Worm (Caenorhabditis elegans) whole organism, late embryonic: Measurements from ENCODE around the gene F49E10.4.

Experiments used
- C08G9.2 ChIP-seq: sonication (generic microtip); optimal IDR thresholded peaks from 2 replicates; lab custom pipeline; 2016; ENCODE audit warnings: mild to moderate bottlenecking, missing genetic modification characterization, moderate library complexity, missing compliant biosample characterization
- C38D4.7 ChIP-seq: fragments of 200-800 bp; sonication (Bioruptor generic); optimal IDR thresholded peaks from 2 replicates; lab custom pipeline; 2018; ENCODE audit warnings: mild to moderate bottlenecking, missing genetic modification characterization, moderate library complexity, missing compliant biosample characterization
- F13H6.1 ChIP-seq: sonication (generic microtip); optimal IDR thresholded peaks from 2 replicates; lab custom pipeline; 2016; ENCODE audit warnings: missing genetic modification characterization, missing compliant biosample characterization
- K02D7.2 ChIP-seq: sonication (generic microtip); optimal IDR thresholded peaks from 2 replicates; lab custom pipeline; 2017; ENCODE audit warnings: mild to moderate bottlenecking, missing genetic modification characterization, missing compliant biosample characterization
- Y22D7AL.16 ChIP-seq: sonication (generic microtip); optimal IDR thresholded peaks from 2 replicates; lab custom pipeline; 2016; ENCODE audit warnings: missing genetic modification characterization, missing compliant biosample characterization
- ahr-1 ChIP-seq: sonication (generic microtip); optimal IDR thresholded peaks from 2 replicates; lab custom pipeline; 2016; ENCODE audit warnings: missing genetic modification characterization, missing compliant biosample characterization
- ama-1 ChIP-seq: fragments of 150-350 bp; optimal IDR thresholded peaks from 2 replicates; lab custom pipeline; 2014
- ceh-14 ChIP-seq: sonication (generic microtip); optimal IDR thresholded peaks from 2 replicates; lab custom pipeline; 2016; ENCODE audit warnings: missing genotype, missing genetic modification characterization, missing compliant biosample characterization
- ceh-2 ChIP-seq: sonication (generic microtip); optimal IDR thresholded peaks from 2 replicates; lab custom pipeline; 2016; ENCODE audit warnings: missing genotype, missing genetic modification characterization, missing compliant biosample characterization
- ceh-22 ChIP-seq: sonication (generic microtip); optimal IDR thresholded peaks from 2 replicates; lab custom pipeline; 2017; ENCODE audit warnings: missing biosample characterization, missing genetic modification characterization
- ceh-24 ChIP-seq: sonication (generic microtip); optimal IDR thresholded peaks from 2 replicates; lab custom pipeline; 2016; ENCODE audit warnings: mild to moderate bottlenecking, missing genetic modification characterization, missing compliant biosample characterization
- ceh-31 ChIP-seq: sonication (generic microtip); optimal IDR thresholded peaks from 2 replicates; lab custom pipeline; 2016; ENCODE audit warnings: missing genetic modification characterization, missing compliant biosample characterization
- ceh-34 ChIP-seq: sonication (generic microtip); optimal IDR thresholded peaks from 2 replicates; lab custom pipeline; 2016; ENCODE audit warnings: mild to moderate bottlenecking, missing genetic modification characterization, missing compliant biosample characterization
- ceh-45 ChIP-seq: fragments of 200-800 bp; sonication (Bioruptor generic); IDR thresholded peaks from 2 replicates; pipeline ENCODE4 v1.3.6; 2022; ENCODE audit warnings: missing genetic modification reagents, missing genetic modification characterization, missing compliant biosample characterization
- ceh-48 ChIP-seq: sonication (generic microtip); optimal IDR thresholded peaks from 2 replicates; lab custom pipeline; 2016; ENCODE audit warnings: missing genetic modification characterization, inconsistent platforms, missing compliant biosample characterization
- ceh-6 ChIP-seq: fragments of 200-800 bp; sonication (Bioruptor generic); optimal IDR thresholded peaks from 2 replicates; lab custom pipeline; 2018; ENCODE audit warnings: mild to moderate bottlenecking, missing genetic modification characterization, missing compliant biosample characterization
- dmd-4 ChIP-seq: sonication (generic microtip); optimal IDR thresholded peaks from 2 replicates; lab custom pipeline; 2016; ENCODE audit warnings: borderline replicate concordance, missing genetic modification characterization, missing compliant biosample characterization
- dve-1 ChIP-seq: sonication (generic microtip); optimal IDR thresholded peaks from 2 replicates; lab custom pipeline; 2017; ENCODE audit warnings: antibody characterized with exemption, mild to moderate bottlenecking, missing genetic modification characterization, missing compliant biosample characterization
- elt-2 ChIP-seq: sonication (generic microtip); optimal IDR thresholded peaks from 2 replicates; lab custom pipeline; 2016; ENCODE audit warnings: missing genetic modification reagents, missing genetic modification characterization, missing compliant biosample characterization
- fax-1 ChIP-seq: sonication (generic microtip); optimal IDR thresholded peaks from 2 replicates; lab custom pipeline; 2016; ENCODE audit warnings: missing genotype, missing genetic modification characterization, missing compliant biosample characterization
- fkh-10 ChIP-seq: fragments of 150-350 bp; optimal IDR thresholded peaks from 2 replicates; lab custom pipeline; 2014; ENCODE audit warnings: missing biosample characterization, missing genetic modification reagents, missing genetic modification characterization
- fkh-6 ChIP-seq: sonication (generic microtip); optimal IDR thresholded peaks from 2 replicates; lab custom pipeline; 2016; ENCODE audit warnings: missing genetic modification characterization, missing compliant biosample characterization
- gmeb-2 ChIP-seq: sonication (generic microtip); optimal IDR thresholded peaks from 2 replicates; lab custom pipeline; 2016; ENCODE audit warnings: missing genetic modification characterization, inconsistent platforms, missing compliant biosample characterization
- hlh-13 ChIP-seq: fragments of 200-800 bp; sonication (Bioruptor generic); optimal IDR thresholded peaks from 2 replicates; lab custom pipeline; 2018; ENCODE audit warnings: mild to moderate bottlenecking, missing genetic modification characterization, missing compliant biosample characterization
- hlh-15 ChIP-seq: sonication (generic microtip); optimal IDR thresholded peaks from 2 replicates; lab custom pipeline; 2016; ENCODE audit warnings: missing genetic modification characterization, missing compliant biosample characterization
- hlh-8 ChIP-seq: sonication (generic microtip); optimal IDR thresholded peaks from 2 replicates; lab custom pipeline; 2016; ENCODE audit warnings: missing genotype, missing genetic modification characterization, missing compliant biosample characterization
- lim-6 ChIP-seq: sonication (generic microtip); optimal IDR thresholded peaks from 2 replicates; lab custom pipeline; 2016; ENCODE audit warnings: missing genetic modification characterization, missing compliant biosample characterization
- lin-11 ChIP-seq: fragments of 200-800 bp; sonication (Bioruptor generic); optimal IDR thresholded peaks from 2 replicates; lab custom pipeline; 2018; ENCODE audit warnings: mild to moderate bottlenecking, missing genetic modification characterization, missing compliant biosample characterization
- mec-3 ChIP-seq: sonication (generic microtip); optimal IDR thresholded peaks from 2 replicates; lab custom pipeline; 2016; ENCODE audit warnings: borderline replicate concordance, missing genetic modification characterization, missing compliant biosample characterization
- odd-2 ChIP-seq: sonication (generic microtip); optimal IDR thresholded peaks from 2 replicates; lab custom pipeline; 2017; ENCODE audit warnings: antibody characterized with exemption, mild to moderate bottlenecking, missing genetic modification characterization, missing compliant biosample characterization
- pha-2 ChIP-seq: sonication (generic microtip); optimal IDR thresholded peaks from 2 replicates; lab custom pipeline; 2017; ENCODE audit warnings: mild to moderate bottlenecking, missing genetic modification characterization, missing compliant biosample characterization
- pros-1 ChIP-seq: fragments of 150-350 bp; optimal IDR thresholded peaks from 2 replicates; lab custom pipeline; 2014; ENCODE audit warnings: missing biosample characterization, missing genetic modification reagents, missing genetic modification characterization
- ref-2 ChIP-seq: sonication (generic microtip); optimal IDR thresholded peaks from 2 replicates; lab custom pipeline; 2016; ENCODE audit warnings: missing genetic modification characterization, missing compliant biosample characterization
- sox-2 ChIP-seq: fragments of 200-800 bp; sonication (Bioruptor generic); IDR thresholded peaks from 2 replicates; pipeline ENCODE4 v1.3.6; 2022; ENCODE audit warnings: missing genetic modification reagents, missing genetic modification characterization, missing compliant biosample characterization
- tbx-2 ChIP-seq: sonication (generic microtip); optimal IDR thresholded peaks from 2 replicates; lab custom pipeline; 2016; ENCODE audit warnings: missing genetic modification characterization, missing compliant biosample characterization
- tbx-7 ChIP-seq: sonication (generic microtip); optimal IDR thresholded peaks from 2 replicates; lab custom pipeline; 2016; ENCODE audit warnings: missing genotype, missing genetic modification characterization, missing compliant biosample characterization
- unc-42 ChIP-seq: sonication (generic microtip); optimal IDR thresholded peaks from 2 replicates; lab custom pipeline; 2016; ENCODE audit warnings: missing genotype, missing genetic modification characterization, missing compliant biosample characterization
- unc-55 ChIP-seq: sonication (generic microtip); optimal IDR thresholded peaks from 2 replicates; lab custom pipeline; 2017; ENCODE audit warnings: missing biosample characterization, missing genetic modification reagents, missing genetic modification characterization

Gene F49E10.4

DNA sequence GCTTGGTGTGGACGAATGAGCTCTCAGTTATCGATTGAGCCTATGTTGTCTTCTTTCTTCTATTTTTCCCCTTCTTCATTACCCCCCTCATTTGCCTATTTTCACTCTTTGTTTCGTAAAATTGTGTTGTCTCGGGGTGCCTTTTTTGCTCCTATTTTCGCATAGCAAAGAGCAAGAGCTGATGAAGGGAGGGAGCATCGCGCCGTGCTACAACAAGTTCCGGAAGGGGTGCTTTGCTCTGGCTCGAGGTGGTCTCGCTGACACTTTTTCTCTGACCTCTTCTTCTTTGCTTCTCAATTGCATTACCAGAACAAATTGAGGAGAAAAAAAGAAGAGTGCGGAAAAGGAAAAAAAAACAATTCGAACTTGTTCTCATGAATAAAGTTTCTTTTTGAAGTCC lies 20.3 kb downstream of the F49E10.4 start:
- TF ChIP-seq gmeb-2 (tag; lab: Kevin White, UChicago) (no peak), ceh-14 (tag; lab: Kevin White, UChicago) (peak; percentile 52), ahr-1 (tag; lab: Kevin White, UChicago) (no peak), hlh-8 (tag; lab: Kevin White, UChicago) (no peak), ceh-22 (no peak), sox-2 (GFP tag; lab: Robert Waterston, UW) (no peak), hlh-13 (GFP tag; lab: Kevin White, UChicago) (no peak), ceh-6 (GFP tag; lab: Kevin White, UChicago) (no peak), odd-2 (tag; lab: Kevin White, UChicago) (no peak), ama-1 (no peak), tbx-7 (tag; lab: Kevin White, UChicago) (no peak), F13H6.1 (no peak), C08G9.2 (tag; lab: Kevin White, UChicago) (no peak), fkh-10 (no peak), fkh-6 (tag; lab: Kevin White, UChicago) (no peak), K02D7.2 (tag; lab: Kevin White, UChicago) (no peak), pha-2 (tag; lab: Kevin White, UChicago) (no peak), unc-42 (tag; lab: Kevin White, UChicago) (peak; percentile 87), unc-55 (GFP tag; lab: Kevin White, UChicago) (no peak), ceh-34 (tag; lab: Kevin White, UChicago) (no peak), ceh-31 (tag; lab: Kevin White, UChicago) (peak; percentile 34), ceh-45 (GFP tag; lab: Robert Waterston, UW) (no peak), ceh-48 (peak; percentile 29), fax-1 (tag; lab: Kevin White, UChicago) (no peak), dmd-4 (tag; lab: Kevin White, UChicago) (no peak), hlh-15 (tag; lab: Kevin White, UChicago) (no peak)

DNA sequence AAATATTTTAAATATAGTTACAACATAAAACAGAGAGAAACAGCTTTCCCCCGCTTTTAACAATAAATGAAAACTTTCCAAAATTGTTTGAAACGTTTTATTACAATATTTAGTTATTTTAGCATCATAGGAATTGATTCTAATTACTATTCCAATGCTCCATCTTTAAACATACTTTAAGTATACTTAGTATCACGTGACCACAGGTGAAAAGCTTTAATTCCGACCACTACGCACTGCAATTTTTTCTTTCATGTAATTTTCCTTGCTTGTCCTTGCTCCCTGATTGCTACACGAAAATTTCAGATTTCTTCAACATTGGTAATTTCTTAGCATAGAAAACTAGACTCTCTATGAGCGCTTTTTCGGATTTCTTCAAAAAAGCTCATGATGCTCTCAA lies 21.4 kb downstream of the F49E10.4 start, which contains the start of gene tbc-16:
Gene tbc-16 (plus strand): TSS at position 301 of the 400 bp plus-strand sequence.
- TF ChIP-seq lim-6 (tag; lab: Kevin White, UChicago) (no peak), fkh-10 (no peak)

DNA sequence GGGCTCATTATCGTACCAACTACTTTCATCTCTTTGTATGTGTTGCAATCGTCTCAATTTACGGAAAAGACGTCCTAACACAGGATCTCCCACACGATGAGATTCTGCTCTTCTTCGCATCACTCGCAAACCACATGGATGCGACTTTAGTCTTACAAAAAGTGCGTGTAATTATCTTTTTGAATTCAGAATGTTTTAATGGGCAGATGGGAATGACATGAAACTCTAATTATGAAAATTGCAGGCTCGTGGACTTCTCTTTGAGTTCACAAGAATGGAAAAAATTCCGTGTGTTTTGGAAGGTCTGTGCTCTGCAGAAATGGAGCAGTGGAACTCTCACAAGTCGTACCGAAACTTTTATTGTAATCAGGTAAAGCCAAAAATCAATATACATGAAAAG lies 25.8 kb downstream of the F49E10.4 start:
- TF ChIP-seq pros-1 (tag; lab: Kevin White, UChicago) (no peak), K02D7.2 (tag; lab: Kevin White, UChicago) (no peak), ceh-45 (GFP tag; lab: Robert Waterston, UW) (no peak), mec-3 (tag; lab: Kevin White, UChicago) (no peak), fkh-6 (tag; lab: Kevin White, UChicago) (no peak), hlh-15 (tag; lab: Kevin White, UChicago) (no peak), gmeb-2 (tag; lab: Kevin White, UChicago) (no peak), elt-2 (tag; lab: Kevin White, UChicago) (no peak), dve-1 (no peak), Y22D7AL.16 (tag; lab: Kevin White, UChicago) (no peak), lin-11 (tag; lab: Kevin White, UChicago) (no peak), tbx-2 (tag; lab: Kevin White, UChicago) (no peak), ceh-2 (tag; lab: Kevin White, UChicago) (no peak), ceh-6 (GFP tag; lab: Kevin White, UChicago) (no peak), ceh-24 (no peak), lim-6 (tag; lab: Kevin White, UChicago) (no peak), ref-2 (tag; lab: Kevin White, UChicago) (no peak), C38D4.7 (GFP tag; lab: Kevin White, UChicago) (no peak), unc-42 (tag; lab: Kevin White, UChicago) (no peak)
